Worm (Caenorhabditis elegans) whole organism, mixed stage, embryonic: Measurements from ENCODE around the gene dhcr-24.

Experiments used
- cnd-1 ChIP-seq: fragments of 200-800 bp; sonication (Bioruptor generic); optimal IDR thresholded peaks from 2 replicates; lab custom pipeline; 2018; ENCODE audit warnings: mild to moderate bottlenecking, missing genetic modification characterization, missing compliant biosample characterization
- elt-3 ChIP-seq: fragments of 150-350 bp; optimal IDR thresholded peaks from 2 replicates; lab custom pipeline; 2014; ENCODE audit warnings: missing biosample characterization, missing genetic modification characterization
- nhr-12 ChIP-seq: fragments of 150-350 bp; optimal IDR thresholded peaks from 2 replicates; lab custom pipeline; 2014; ENCODE audit warnings: missing biosample characterization, missing genetic modification characterization
- nhr-237 ChIP-seq: fragments of 150-350 bp; optimal IDR thresholded peaks from 2 replicates; lab custom pipeline; 2014; ENCODE audit warnings: missing biosample characterization, missing genetic modification characterization
- nhr-28 ChIP-seq: fragments of 150-350 bp; optimal IDR thresholded peaks from 2 replicates; lab custom pipeline; 2014; ENCODE audit warnings: missing biosample characterization, missing genetic modification characterization
- sem-2 ChIP-seq: fragments of 200-800 bp; sonication (Bioruptor generic); optimal IDR thresholded peaks from 2 replicates; lab custom pipeline; 2018; ENCODE audit warnings: mild to moderate bottlenecking, missing genetic modification characterization, missing compliant biosample characterization

DNA sequence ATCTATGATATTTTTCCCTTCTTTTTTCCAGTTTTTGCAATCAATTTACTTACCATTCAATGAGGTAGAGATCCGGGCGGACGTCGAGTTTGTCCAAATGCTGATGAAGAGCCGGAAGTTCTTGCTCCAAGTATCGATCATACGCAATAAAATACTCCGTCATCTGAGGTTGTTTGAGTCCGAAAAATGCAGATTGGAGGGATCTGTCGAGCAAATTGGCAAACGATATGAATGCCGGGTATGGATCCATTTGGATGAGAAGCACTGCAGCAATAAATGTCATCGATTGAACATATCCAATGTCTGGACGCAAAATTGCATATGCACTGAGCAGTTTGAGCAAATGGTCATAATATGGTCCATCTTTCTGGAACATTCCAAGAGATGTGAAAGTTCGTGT, 36.8 kb downstream of the dhcr-24 start:
- TF ChIP-seq nhr-237 (tag; lab: Kevin White, UChicago) (no peak), elt-3 (no peak), nhr-12 (tag; lab: Kevin White, UChicago) (no peak), cnd-1 (tag; lab: Kevin White, UChicago) (no peak), sem-2 (GFP tag; lab: Kevin White, UChicago) (no peak), nhr-28 (tag; lab: Kevin White, UChicago) (no peak)
